Fruit fly (Drosophila melanogaster): ENCODE measurements around the gene CG4872.

The CG4872 gene

DNA sequence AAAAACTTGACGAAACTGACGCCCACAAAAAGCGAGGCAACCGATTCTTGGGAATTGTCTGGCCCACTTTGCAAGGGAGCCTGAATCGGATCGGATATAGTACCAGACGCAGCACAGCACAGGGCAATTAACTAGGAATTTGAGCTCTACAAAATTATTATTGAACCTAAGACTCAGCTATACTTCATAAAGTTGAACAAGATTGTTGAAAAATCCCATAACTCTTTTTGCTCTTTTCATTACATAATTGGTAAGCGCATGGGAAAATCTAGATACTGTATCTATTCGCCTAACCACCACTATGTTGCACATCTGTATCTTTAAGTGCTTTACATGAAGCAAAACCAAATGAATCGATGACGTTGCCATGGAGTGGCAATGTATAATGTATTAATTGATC lies 48.0 kb upstream of the CG4872 start (continued):
- TF ChIP-seq Dbx (GFP tag; IDR thresholded peaks at IDR 0.05) (no peak), CG5953 (GFP tag; IDR thresholded peaks at IDR 0.05) (peak; percentile 77), jing (GFP tag; optimal IDR thresholded peaks at IDR 0.05) (peak; percentile 75), onecut (GFP tag; IDR thresholded peaks at IDR 0.05) (peak; percentile 67), zen2 (GFP tag; IDR thresholded peaks at IDR 0.05; ENCODE audit: partially characterized antibody) (no peak), tgo (GFP tag; IDR thresholded peaks at IDR 0.05) (peak; percentile 72; the same call in 2 of the 3 replicates), dimm (GFP tag; IDR thresholded peaks at IDR 0.05) (no peak), sug (tag; optimal IDR thresholded peaks at IDR 0.05) (no peak), CG16863 (GFP tag; optimal IDR thresholded peaks at IDR 0.05) (peak; percentile 62), odd (GFP tag; optimal IDR thresholded peaks at IDR 0.05) (peak; percentile 69), mld (GFP tag; IDR thresholded peaks at IDR 0.05; ENCODE audit: partially characterized antibody) (no peak), CG11695 (GFP tag; IDR thresholded peaks at IDR 0.05) (peak; percentile 61; the same call in 2 of the 3 replicates), Dref (GFP tag; IDR thresholded peaks at IDR 0.05) (no peak), CG18476 (GFP tag; optimal IDR thresholded peaks at IDR 0.05) (peak; percentile 60), CG12744 (GFP tag; optimal IDR thresholded peaks at IDR 0.05) (no peak), Oli (tag; optimal IDR thresholded peaks at IDR 0.05) (peak; percentile 85), sisA (GFP tag; IDR thresholded peaks at IDR 0.05) (peak; percentile 66), lab (GFP tag; optimal IDR thresholded peaks at IDR 0.05) (peak; percentile 66), CG32772 (GFP tag; IDR thresholded peaks at IDR 0.05) (peak; percentile 71), gem (tag; optimal IDR thresholded peaks at IDR 0.05) (peak; percentile 84), crc (GFP tag; optimal IDR thresholded peaks at IDR 0.05) (no peak), Side (GFP tag; optimal IDR thresholded peaks at IDR 0.05) (peak; percentile 50), Hey (tag; optimal IDR thresholded peaks at IDR 0.05) (no peak), CG15011 (GFP tag; optimal IDR thresholded peaks at IDR 0.05) (peak; percentile 47), al (GFP tag; IDR thresholded peaks at IDR 0.05) (0 out of 2 replicates have a peak, but pooled peaks have one; percentile 32), Vsx1 (GFP tag; optimal IDR thresholded peaks at IDR 0.05) (peak; percentile 33), Chrac-16 (GFP tag; optimal IDR thresholded peaks at IDR 0.05) (peak; percentile 61), nmo (GFP tag; optimal IDR thresholded peaks at IDR 0.05) (peak; percentile 91), CG8089 (GFP tag; optimal IDR thresholded peaks at IDR 0.05) (peak; percentile 26), bbx (GFP tag; IDR thresholded peaks at IDR 0.05; ENCODE audit: partially characterized antibody) (no peak), yki (optimal IDR thresholded peaks at IDR 0.05) (no peak), CG3163 (GFP tag; optimal IDR thresholded peaks at IDR 0.05) (peak; percentile 2), CG17359 (tag; optimal IDR thresholded peaks at IDR 0.05) (peak; percentile 81), CG13775 (GFP tag; optimal IDR thresholded peaks at IDR 0.05) (peak; percentile 18), CG3726 (GFP tag; IDR thresholded peaks at IDR 0.05) (no peak), salm (tag; optimal IDR thresholded peaks at IDR 0.05) (peak; percentile 65), vvl (GFP tag; IDR thresholded peaks at IDR 0.05) (peak; percentile 87), da (GFP tag; optimal IDR thresholded peaks at IDR 0.05) (peak; percentile 38), CG12769 (tag; optimal IDR thresholded peaks at IDR 0.05) (peak; percentile 78), HLH3B (GFP tag; IDR thresholded peaks at IDR 0.05) (peak; percentile 81), Dp (GFP tag; optimal IDR thresholded peaks at IDR 0.05) (no peak), Hmr (GFP tag; optimal IDR thresholded peaks at IDR 0.05) (peak; percentile 42), CG32532 (GFP tag; IDR thresholded peaks at IDR 0.05) (peak; percentile 61), zfh1 (GFP tag; IDR thresholded peaks at IDR 0.05) (peak; percentile 81), rib (GFP tag; IDR thresholded peaks at IDR 0.05) (no peak), Med (GFP tag) (peak; percentile 90), Drgx (GFP tag; IDR thresholded peaks at IDR 0.05) (peak; percentile 86), CG9932 (GFP tag; IDR thresholded peaks at IDR 0.05) (peak; percentile 31; the same call in 1 of the 2 replicates), Fer3 (tag; optimal IDR thresholded peaks at IDR 0.05) (peak; percentile 49), NFAT (GFP tag; IDR thresholded peaks at IDR 0.05) (0 out of 2 replicates have a peak, but pooled peaks have one; percentile 15), CG7786 (GFP tag; optimal IDR thresholded peaks at IDR 0.05) (peak; percentile 53), jigr1 (GFP tag; IDR thresholded peaks at IDR 0.05) (peak; percentile 55; the same call in 1 of the 3 replicates)
